Fruit fly (Drosophila melanogaster) S2 (cell line): ENCODE measurements around the gene CG16772.

Experiments used
- CG8478 ChIP-seq: fragments of >200 bp; optimal IDR thresholded peaks from 2 replicates; lab custom pipeline; 2018
- CTCF ChIP-seq, 2 experiments: fragments of >200 bp; optimal IDR thresholded peaks; 2 replicates each; lab custom pipeline; 2018

DNA sequence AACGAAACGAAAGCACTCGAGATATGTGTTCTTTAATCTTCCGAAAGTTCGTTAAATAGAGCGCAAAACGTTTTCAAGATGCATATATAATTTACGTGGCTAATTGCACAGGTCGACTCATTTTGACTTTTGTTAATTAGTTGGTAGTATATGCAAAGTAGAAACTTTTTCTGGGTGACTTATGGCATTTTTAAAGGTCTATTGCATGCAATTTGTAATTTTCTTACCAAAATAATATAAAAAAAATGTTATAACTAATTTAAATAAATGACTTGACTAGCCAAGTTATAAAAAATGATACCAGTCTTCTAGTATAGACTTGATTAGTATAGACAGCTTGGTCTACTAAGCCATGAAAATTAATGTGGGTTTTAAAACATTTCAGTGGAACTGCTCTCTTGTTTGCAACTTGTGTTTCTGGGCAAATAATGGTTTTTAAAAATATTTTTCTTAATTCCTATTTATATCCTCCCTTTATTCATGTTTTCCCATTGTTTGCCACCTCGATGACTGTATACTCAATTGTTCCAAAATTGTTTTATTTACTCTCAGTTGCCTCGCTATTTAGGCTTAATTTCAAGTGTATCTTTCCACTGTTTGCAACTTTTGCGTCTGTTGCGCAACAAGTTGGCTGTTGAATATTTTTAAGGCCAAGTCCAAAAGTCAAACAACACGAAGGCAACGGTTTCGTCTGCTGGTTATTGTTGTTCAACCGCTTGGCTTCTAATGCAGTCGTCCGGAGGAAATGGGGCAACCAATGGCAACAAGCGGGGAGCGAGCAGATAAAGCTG is 25.6 kb downstream of the CG16772 start:
- no peak for TF ChIP-seq CG8478 (lab: Kevin White, UChicago)
- no peak for TF ChIP-seq CTCF (optimal IDR thresholded peaks at IDR 0.05; lab: Kevin White, UChicago)
